Worm (Caenorhabditis elegans) whole organism, L4/young adult: ENCODE results near the gene F13A2.10.

ENCODE experiments used
- dao-5 ChIP-seq: sonication (generic microtip); optimal IDR thresholded peaks from 2 replicates; lab custom pipeline; 2016; ENCODE audit warnings: missing genotype, missing genetic modification characterization, moderate library complexity, missing compliant biosample characterization
- him-1 ChIP-seq: sonication (generic microtip); optimal IDR thresholded peaks from 2 replicates; lab custom pipeline; 2016; ENCODE audit warnings: missing genotype, missing genetic modification reagents, missing genetic modification characterization, missing compliant biosample characterization

DNA sequence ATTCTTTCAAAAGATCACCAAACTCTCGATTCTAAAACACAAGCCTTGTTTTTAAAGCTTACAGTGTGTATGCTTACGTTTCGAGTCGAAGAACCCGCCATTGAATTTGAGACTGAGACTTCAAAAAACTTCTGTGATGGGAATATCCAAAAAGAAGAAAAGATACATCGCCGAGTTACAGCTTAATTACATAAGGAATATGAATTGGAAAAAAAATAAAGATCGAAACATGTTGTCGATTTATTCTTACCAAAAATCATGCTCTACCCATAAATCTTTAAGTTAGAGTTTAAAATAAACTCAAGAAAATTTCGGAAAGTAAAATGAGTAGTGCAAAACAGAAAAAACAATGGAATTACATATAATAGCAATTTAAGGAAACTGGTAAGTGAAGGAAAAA is at the start of gene F13A2.10:
- no peak for TF ChIP-seq dao-5
- TF ChIP-seq him-1 (tag; lab: Kevin White, UChicago): no peak
